Worm (Caenorhabditis elegans): ENCODE results near the gene C18G1.7.

Gene C18G1.7

ce11 chrV:4770408-4770947, 25.1 kb downstream of the C18G1.7 start, which contains the start of gene elt-7:
Gene elt-7, plus strand, starts transcription at chrV:4770670.
- TF ChIP-seq ama-1 (optimal IDR thresholded peaks at IDR 0.05) (no peak), tbx-37 (GFP tag; conservative IDR thresholded peaks at IDR 0.05) (no peak), tra-4 (tag; optimal IDR thresholded peaks at IDR 0.05) (no peak), tbx-11 (GFP tag; IDR thresholded peaks at IDR 0.05) (no peak), scrt-1 (GFP tag; IDR thresholded peaks at IDR 0.05) (no peak), pes-1 (GFP tag; IDR thresholded peaks at IDR 0.05) (no peak), hmbx-1 (tag; optimal IDR thresholded peaks at IDR 0.05) (no peak), hmg-4 (GFP tag; optimal IDR thresholded peaks at IDR 0.05) (no peak), ceh-13 (GFP tag; optimal IDR thresholded peaks at IDR 0.05) (no peak), ceh-36 (tag; optimal IDR thresholded peaks at IDR 0.05) (no peak), F13C5.2 (tag; optimal IDR thresholded peaks at IDR 0.05) (no peak), sea-1 (GFP tag; conservative IDR thresholded peaks at IDR 0.05) (no peak), flt-1 (GFP tag; IDR thresholded peaks at IDR 0.05) (no peak), hnd-1 (tag; optimal IDR thresholded peaks at IDR 0.05) (no peak)

- TF ChIP-seq B0310.2 (tag; optimal IDR thresholded peaks at IDR 0.05) = no peak
- TF ChIP-seq sea-1 (GFP tag; conservative IDR thresholded peaks at IDR 0.05) = no peak
- no peak for TF ChIP-seq tra-4 (tag; optimal IDR thresholded peaks at IDR 0.05)
- no peak for TF ChIP-seq flt-1 (GFP tag; IDR thresholded peaks at IDR 0.05)
- TF ChIP-seq ceh-36 (tag; optimal IDR thresholded peaks at IDR 0.05) = no peak
- no peak for TF ChIP-seq scrt-1 (GFP tag; IDR thresholded peaks at IDR 0.05)
Measured at ce11 chrV:4775140-4775539, 29.8 kb downstream of the C18G1.7 start.

ce11 chrV:4777388-4777986, 32.1 kb downstream of the C18G1.7 start, which contains the start of gene C18G1.1:
Gene C18G1.1, plus strand, starts transcription at chrV:4777960.
- TF ChIP-seq hnd-1 (tag; optimal IDR thresholded peaks at IDR 0.05) (no peak), pes-1 (GFP tag; IDR thresholded peaks at IDR 0.05) (no peak), ceh-36 (tag; optimal IDR thresholded peaks at IDR 0.05) (no peak), tra-4 (tag; optimal IDR thresholded peaks at IDR 0.05) (no peak), F13C5.2 (tag; optimal IDR thresholded peaks at IDR 0.05) (no peak)

- TF ChIP-seq tra-4 (tag; optimal IDR thresholded peaks at IDR 0.05) (no peak), B0310.2 (tag; optimal IDR thresholded peaks at IDR 0.05) (no peak), ets-7 (tag; optimal IDR thresholded peaks at IDR 0.05) (no peak), hnd-1 (tag; optimal IDR thresholded peaks at IDR 0.05) (no peak), aly-1 (tag; optimal IDR thresholded peaks at IDR 0.05) (no peak), ceh-36 (tag; optimal IDR thresholded peaks at IDR 0.05) (no peak), hmg-4 (GFP tag; optimal IDR thresholded peaks at IDR 0.05) (no peak), tbx-37 (GFP tag; conservative IDR thresholded peaks at IDR 0.05) (no peak), ceh-13 (GFP tag; optimal IDR thresholded peaks at IDR 0.05) (no peak), flt-1 (GFP tag; IDR thresholded peaks at IDR 0.05) (no peak)
Measured at ce11 chrV:4783313-4783712, 37.9 kb downstream of the C18G1.7 start, which contains the start of gene Y60C6A.1. Gene Y60C6A.1, plus strand, starts transcription at chrV:4783613.

ce11 chrV:4785333-4785852, 40.0 kb downstream of the C18G1.7 start, which contains the start of the genes Y60C6A.2 and Y60C6A.3:
Gene Y60C6A.2, minus strand, starts transcription at chrV:4785433.
Gene Y60C6A.3, plus strand, starts transcription at chrV:4785802.
- TF ChIP-seq ama-1 (optimal IDR thresholded peaks at IDR 0.05) = no peak
- TF ChIP-seq B0310.2 (tag; optimal IDR thresholded peaks at IDR 0.05) = no peak
- no peak for TF ChIP-seq ets-7 (tag; optimal IDR thresholded peaks at IDR 0.05)
- TF ChIP-seq pes-1 (GFP tag; IDR thresholded peaks at IDR 0.05) = no peak
- TF ChIP-seq scrt-1 (GFP tag; IDR thresholded peaks at IDR 0.05) = no peak
- no peak for TF ChIP-seq tra-4 (tag; optimal IDR thresholded peaks at IDR 0.05)
- no peak for TF ChIP-seq tbx-37 (GFP tag; conservative IDR thresholded peaks at IDR 0.05)
- no peak for TF ChIP-seq F13C5.2 (tag; optimal IDR thresholded peaks at IDR 0.05)
- no peak for TF ChIP-seq aly-1 (tag; optimal IDR thresholded peaks at IDR 0.05)
- TF ChIP-seq ceh-13 (GFP tag; optimal IDR thresholded peaks at IDR 0.05) = no peak
- no peak for TF ChIP-seq hmg-4 (GFP tag; optimal IDR thresholded peaks at IDR 0.05)
- no peak for TF ChIP-seq flt-1 (GFP tag; IDR thresholded peaks at IDR 0.05)
- TF ChIP-seq hnd-1 (tag; optimal IDR thresholded peaks at IDR 0.05) = no peak
- no peak for TF ChIP-seq hmbx-1 (tag; optimal IDR thresholded peaks at IDR 0.05)

- TF ChIP-seq sea-1 (GFP tag; conservative IDR thresholded peaks at IDR 0.05) (no peak), ceh-36 (tag; optimal IDR thresholded peaks at IDR 0.05) (no peak), ets-7 (tag; optimal IDR thresholded peaks at IDR 0.05) (no peak), tra-4 (tag; optimal IDR thresholded peaks at IDR 0.05) (no peak), ama-1 (optimal IDR thresholded peaks at IDR 0.05) (no peak), tbx-11 (GFP tag; IDR thresholded peaks at IDR 0.05) (no peak), ceh-13 (GFP tag; optimal IDR thresholded peaks at IDR 0.05) (no peak), hnd-1 (tag; optimal IDR thresholded peaks at IDR 0.05) (no peak), aly-1 (tag; optimal IDR thresholded peaks at IDR 0.05) (no peak), scrt-1 (GFP tag; IDR thresholded peaks at IDR 0.05) (no peak), F13C5.2 (tag; optimal IDR thresholded peaks at IDR 0.05) (no peak), hmbx-1 (tag; optimal IDR thresholded peaks at IDR 0.05) (no peak), hmg-4 (GFP tag; optimal IDR thresholded peaks at IDR 0.05) (no peak), B0310.2 (tag; optimal IDR thresholded peaks at IDR 0.05) (no peak), pes-1 (GFP tag; IDR thresholded peaks at IDR 0.05) (no peak), flt-1 (GFP tag; IDR thresholded peaks at IDR 0.05) (no peak)
Measured at ce11 chrV:4787166-4787565, 41.8 kb downstream of the C18G1.7 start, which contains the start of gene R02F11.9. Gene R02F11.9, plus strand, starts transcription at chrV:4787466.

- TF ChIP-seq ama-1 (optimal IDR thresholded peaks at IDR 0.05) = no peak
- TF ChIP-seq tbx-37 (GFP tag; conservative IDR thresholded peaks at IDR 0.05) = no peak
- no peak for TF ChIP-seq tra-4 (tag; optimal IDR thresholded peaks at IDR 0.05)
- no peak for TF ChIP-seq sea-1 (GFP tag; conservative IDR thresholded peaks at IDR 0.05)
- no peak for TF ChIP-seq hmbx-1 (tag; optimal IDR thresholded peaks at IDR 0.05)
- TF ChIP-seq ceh-13 (GFP tag; optimal IDR thresholded peaks at IDR 0.05) = no peak
- no peak for TF ChIP-seq F13C5.2 (tag; optimal IDR thresholded peaks at IDR 0.05)
- no peak for TF ChIP-seq ets-7 (tag; optimal IDR thresholded peaks at IDR 0.05)
- no peak for TF ChIP-seq flt-1 (GFP tag; IDR thresholded peaks at IDR 0.05)
- no peak for TF ChIP-seq pes-1 (GFP tag; IDR thresholded peaks at IDR 0.05)
- no peak for TF ChIP-seq aly-1 (tag; optimal IDR thresholded peaks at IDR 0.05)
Measured at ce11 chrV:4787836-4788235, 42.5 kb downstream of the C18G1.7 start.
